Fruit fly (Drosophila melanogaster): ENCODE results near the gene Pp1alpha-96A.

dm6 chr3R:24548216-24548615, 30.1 kb downstream of the Pp1alpha-96A start:
- TF ChIP-seq CG11617 (GFP tag; optimal IDR thresholded peaks at IDR 0.05) = no peak
- TF ChIP-seq pad (GFP tag; optimal IDR thresholded peaks at IDR 0.05) = no peak
- TF ChIP-seq CG1620 (GFP tag; optimal IDR thresholded peaks at IDR 0.05) = no peak
- no peak for TF ChIP-seq Mnt (GFP tag; optimal IDR thresholded peaks at IDR 0.05)
- TF ChIP-seq CG7045 (GFP tag; optimal IDR thresholded peaks at IDR 0.05) = no peak
- TF ChIP-seq CG12768 (GFP tag; optimal IDR thresholded peaks at IDR 0.05) = no peak
- TF ChIP-seq CG14711 (tag; optimal IDR thresholded peaks at IDR 0.05) = no peak
